Fruit fly (Drosophila melanogaster) Kc167 (cell line): ENCODE data around the gene CheB38c.
A peak's percentile ranks its signal among the peaks of the same experiment; 100 is the strongest.

Experiments used
- Myc ChIP-seq: fragments of >200 bp; optimal IDR thresholded peaks from 2 replicates; lab custom pipeline; 2017; ENCODE audit warnings: missing external identifiers
- Sin3A ChIP-seq: fragments of >200 bp; optimal IDR thresholded peaks from 2 replicates; lab custom pipeline; 2018; ENCODE audit warnings: missing external identifiers
- h ChIP-seq: fragments of >200 bp; optimal IDR thresholded peaks from 3 replicates; lab custom pipeline; 2018; ENCODE audit warnings: missing external identifiers
- insv ChIP-seq: fragments of >200 bp; optimal IDR thresholded peaks from 3 replicates; lab custom pipeline; 2018; ENCODE audit warnings: missing external identifiers
- psq ChIP-seq: fragments of >200 bp; optimal IDR thresholded peaks from 2 replicates; lab custom pipeline; 2017; ENCODE audit warnings: missing external identifiers
- ttk ChIP-seq: sonication (Bioruptor generic); optimal IDR thresholded peaks from 2 replicates; lab custom pipeline; 2017; ENCODE audit warnings: missing external identifiers

CheB38c gene

dm6 chr2L:20808510-20809195 lies 12.0 kb downstream of the CheB38c start:
- TF ChIP-seq ttk (lab: Kevin White, UChicago) (no peak), psq (no peak)

- TF ChIP-seq h (lab: Kevin White, UChicago): no peak
- no peak for TF ChIP-seq psq
- no peak for TF ChIP-seq Sin3A
- no peak for TF ChIP-seq ttk (lab: Kevin White, UChicago)
- TF ChIP-seq Myc (lab: Kevin White, UChicago): no peak
- no peak for TF ChIP-seq insv
Measured at dm6 chr2L:20807617-20808509, 12.8 kb downstream of the CheB38c start.

dm6 chr2L:20806619-20807018 lies 14.0 kb downstream of the CheB38c start:
- TF ChIP-seq ttk (lab: Kevin White, UChicago) (no peak), Sin3A (no peak), insv (no peak), psq (no peak), h (lab: Kevin White, UChicago) (no peak), Myc (lab: Kevin White, UChicago) (no peak)

dm6 chr2L:20805624-20806339 lies 14.9 kb downstream of the CheB38c start:
- no peak for TF ChIP-seq insv
- no peak for TF ChIP-seq ttk (lab: Kevin White, UChicago)
- no peak for TF ChIP-seq Myc (lab: Kevin White, UChicago)
- no peak for TF ChIP-seq psq
- TF ChIP-seq h (lab: Kevin White, UChicago): no peak
- TF ChIP-seq Sin3A: no peak

dm6 chr2L:20803733-20804164 lies 16.9 kb downstream of the CheB38c start:
- TF ChIP-seq ttk (lab: Kevin White, UChicago) (no peak), psq (no peak), Myc (lab: Kevin White, UChicago) (no peak), Sin3A (no peak), insv (no peak), h (lab: Kevin White, UChicago) (no peak)

dm6 chr2L:20802839-20803238 lies 17.8 kb downstream of the CheB38c start:
- no peak for TF ChIP-seq h (lab: Kevin White, UChicago)
- no peak for TF ChIP-seq Sin3A
- TF ChIP-seq insv: no peak
- no peak for TF ChIP-seq Myc (lab: Kevin White, UChicago)
- no peak for TF ChIP-seq psq
- no peak for TF ChIP-seq ttk (lab: Kevin White, UChicago)

- no peak for TF ChIP-seq ttk (lab: Kevin White, UChicago)
- TF ChIP-seq Myc (lab: Kevin White, UChicago): no peak
- TF ChIP-seq h (lab: Kevin White, UChicago): no peak
- no peak for TF ChIP-seq insv
Measured at dm6 chr2L:20802204-20802603, 18.5 kb downstream of the CheB38c start.

- TF ChIP-seq h (lab: Kevin White, UChicago) (no peak), ttk (lab: Kevin White, UChicago) (no peak), Sin3A (no peak), Myc (lab: Kevin White, UChicago) (no peak), psq (no peak)
Measured at dm6 chr2L:20801801-20802200, 18.9 kb downstream of the CheB38c start.

- TF ChIP-seq psq (peak; percentile 42), ttk (lab: Kevin White, UChicago) (no peak), h (lab: Kevin White, UChicago) (no peak)
Measured at dm6 chr2L:20799991-20800897, 20.4 kb downstream of the CheB38c start.

dm6 chr2L:20798351-20798777 lies 22.3 kb downstream of the CheB38c start:
- TF ChIP-seq ttk (lab: Kevin White, UChicago): no peak
- no peak for TF ChIP-seq psq
- no peak for TF ChIP-seq Myc (lab: Kevin White, UChicago)
- TF ChIP-seq insv: no peak
- TF ChIP-seq Sin3A: no peak
- no peak for TF ChIP-seq h (lab: Kevin White, UChicago)

dm6 chr2L:20797515-20797847 lies 23.2 kb downstream of the CheB38c start, which contains the start of gene CG9328:
Gene CG9328 (plus strand): TSS chr2L:20797715.
- TF ChIP-seq Sin3A: no peak
